Worm (Caenorhabditis elegans) whole organism, early embryonic: Measurements from ENCODE around the gene col-102.

ENCODE experiments used
- B0310.2 ChIP-seq: sonication (generic microtip); optimal IDR thresholded peaks from 2 replicates; lab custom pipeline; 2016; ENCODE audit warnings: mild to moderate bottlenecking, missing genetic modification characterization, missing compliant biosample characterization
- aly-1 ChIP-seq: sonication (generic microtip); optimal IDR thresholded peaks from 2 replicates; lab custom pipeline; 2016; ENCODE audit warnings: missing genetic modification characterization, missing compliant biosample characterization
- ama-1 ChIP-seq: fragments of 150-350 bp; optimal IDR thresholded peaks from 2 replicates; lab custom pipeline; 2014
- flt-1 ChIP-seq: fragments of 200-800 bp; sonication (Bioruptor generic); IDR thresholded peaks from 2 replicates; pipeline ENCODE4 v1.3.6; 2022; ENCODE audit warnings: missing genetic modification characterization, missing compliant biosample characterization
- tra-4 ChIP-seq: sonication (generic microtip); optimal IDR thresholded peaks from 2 replicates; lab custom pipeline; 2017; ENCODE audit warnings: missing genetic modification characterization, missing compliant biosample characterization

DNA sequence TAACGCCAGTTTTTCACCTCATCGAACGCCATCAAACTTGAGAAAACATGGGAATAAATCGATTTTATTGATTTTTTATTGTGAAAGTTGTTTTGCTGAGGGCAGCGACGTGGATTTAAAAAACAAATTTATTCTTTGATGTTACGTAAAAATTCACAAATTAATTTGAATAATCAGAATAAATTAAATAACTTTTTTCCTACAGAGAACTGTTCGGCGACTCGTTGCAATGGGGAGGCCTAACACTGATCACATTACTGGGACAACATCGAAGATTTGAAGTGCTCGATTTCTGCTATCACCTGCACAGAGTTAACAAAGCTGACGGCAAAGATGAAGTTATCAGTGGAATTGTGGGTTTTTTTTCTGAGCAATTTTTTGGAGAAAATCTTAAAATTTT lies 22.1 kb upstream of the col-102 start, which contains the start of gene F56A11.6:
- TF ChIP-seq B0310.2 (tag; lab: Kevin White, UChicago) = no peak
- TF ChIP-seq flt-1 = no peak
- no peak for TF ChIP-seq ama-1 (lab: Kevin White, UChicago)
- no peak for TF ChIP-seq aly-1 (tag; lab: Kevin White, UChicago)
- TF ChIP-seq tra-4 (tag; lab: Kevin White, UChicago) = no peak
